Fruit fly (Drosophila melanogaster): ENCODE measurements around the gene CG7600.
A peak's percentile ranks its signal among the peaks of the same experiment; 100 is the strongest.

Gene CG7600

dm6 chr3L:11254470-11255185, 44.0 kb downstream of the CG7600 start:
- TF ChIP-seq Ets65A (GFP tag) (no peak), gsb-n (tag; optimal IDR thresholded peaks at IDR 0.05) (no peak), Meics (GFP tag; optimal IDR thresholded peaks at IDR 0.05) (no peak), toy (GFP tag; IDR thresholded peaks at IDR 0.05) (no peak), bcd (GFP tag; optimal IDR thresholded peaks at IDR 0.05) (no peak), CG32772 (GFP tag; IDR thresholded peaks at IDR 0.05) (no peak), CG4820 (GFP tag; optimal IDR thresholded peaks at IDR 0.05) (no peak), CG3065 (GFP tag; optimal IDR thresholded peaks at IDR 0.05) (peak; percentile 71), Asciz (GFP tag; optimal IDR thresholded peaks at IDR 0.05) (no peak), CG6689 (GFP tag; IDR thresholded peaks at IDR 0.05) (no peak), salm (tag; optimal IDR thresholded peaks at IDR 0.05) (no peak), zfh1 (GFP tag; IDR thresholded peaks at IDR 0.05) (0 out of 3 replicates have a peak, but pooled peaks have one; percentile 25), slbo (GFP tag; IDR thresholded peaks at IDR 0.05) (no peak), Med (GFP tag) (peak; percentile 11), Poxn (GFP tag; IDR thresholded peaks at IDR 0.05) (no peak), chm (GFP tag; IDR thresholded peaks at IDR 0.05) (peak; percentile 62), cg (GFP tag; optimal IDR thresholded peaks at IDR 0.05) (peak; percentile 83), seq (GFP tag; IDR thresholded peaks at IDR 0.05) (no peak), p53 (GFP tag; optimal IDR thresholded peaks at IDR 0.05) (peak; percentile 21), Dp (GFP tag; optimal IDR thresholded peaks at IDR 0.05) (no peak), CG2199 (GFP tag; IDR thresholded peaks at IDR 0.05) (0 out of 3 replicates have a peak, but pooled peaks have one; percentile 28), eve (GFP tag; optimal IDR thresholded peaks at IDR 0.05) (peak in 1 of 2 experiments; percentile 63), H15 (GFP tag; IDR thresholded peaks at IDR 0.05) (no peak), CG8924 (tag; optimal IDR thresholded peaks at IDR 0.05) (no peak), CG12769 (tag; optimal IDR thresholded peaks at IDR 0.05) (no peak), trem (tag; optimal IDR thresholded peaks at IDR 0.05) (no peak), CG4360 (GFP tag; IDR thresholded peaks at IDR 0.05) (peak; percentile 29; the same call in 1 of the 2 replicates), Hr51 (GFP tag; optimal IDR thresholded peaks at IDR 0.05) (no peak), tx (GFP tag; optimal IDR thresholded peaks at IDR 0.05) (no peak)

- TF ChIP-seq lilli (GFP tag; optimal IDR thresholded peaks at IDR 0.05) (peak; percentile 62), mam (GFP tag; optimal IDR thresholded peaks at IDR 0.05) (peak; percentile 45), CG7839 (tag; optimal IDR thresholded peaks at IDR 0.05) (peak; percentile 82), nmo (GFP tag; optimal IDR thresholded peaks at IDR 0.05) (peak; percentile 91), Usf (GFP tag; optimal IDR thresholded peaks at IDR 0.05) (peak; percentile 50), CHES-1-like (GFP tag; optimal IDR thresholded peaks at IDR 0.05) (no peak), CG17361 (GFP tag; IDR thresholded peaks at IDR 0.05) (peak; percentile 97), CG17829 (tag; optimal IDR thresholded peaks at IDR 0.05) (peak; percentile 81), E2f1 (GFP tag; IDR thresholded peaks at IDR 0.05) (peak; percentile 62), slbo (GFP tag; IDR thresholded peaks at IDR 0.05) (peak; percentile 69), CkIIα-i1 (GFP tag; IDR thresholded peaks at IDR 0.05) (no peak), ranshi (GFP tag; IDR thresholded peaks at IDR 0.05) (peak; percentile 63), Abd-B (GFP tag; optimal IDR thresholded peaks at IDR 0.05) (peak; percentile 63), Asciz (GFP tag; optimal IDR thresholded peaks at IDR 0.05) (peak; percentile 84), CG34422 (GFP tag; IDR thresholded peaks at IDR 0.05) (peak; percentile 81), dimm (GFP tag; IDR thresholded peaks at IDR 0.05) (no peak), sima (GFP tag; optimal IDR thresholded peaks at IDR 0.05) (no peak), CG4854 (GFP tag; optimal IDR thresholded peaks at IDR 0.05) (no peak), Eip74EF (GFP tag; optimal IDR thresholded peaks at IDR 0.05) (peak in 1 of 2 experiments; percentile 79), caup (GFP tag; optimal IDR thresholded peaks at IDR 0.05; ENCODE audit: severe bottlenecking) (peak; percentile 72), CG3995 (GFP tag; optimal IDR thresholded peaks at IDR 0.05) (peak; percentile 10), CG7357 (GFP tag; IDR thresholded peaks at IDR 0.05) (peak; percentile 56; the same call in 1 of the 3 replicates)
Measured at dm6 chr3L:11256147-11256971, 45.8 kb downstream of the CG7600 start.
